1 fruit fly cellular context compared by ENCODE assay signal in the genomic region with DNA sequence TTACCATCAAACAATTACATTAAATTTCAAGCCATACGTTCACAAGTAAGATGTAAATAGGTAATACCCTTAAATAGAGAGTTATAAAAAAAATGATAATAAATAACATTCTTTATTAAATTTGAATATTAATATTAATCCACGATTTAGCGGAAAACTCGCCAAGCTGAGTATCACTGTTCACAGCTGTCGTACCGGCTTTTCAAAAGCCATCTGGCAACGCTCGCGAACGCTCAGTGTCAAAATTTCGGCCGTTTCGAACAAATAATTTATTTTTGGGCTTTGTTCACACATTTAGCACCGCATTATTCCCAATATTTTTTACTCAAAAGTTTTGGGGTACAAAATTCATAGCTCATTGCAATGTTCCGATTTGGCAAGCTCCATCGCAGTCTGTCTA.
A peak's percentile ranks its signal among the peaks of the same experiment; 100 is the strongest.
TF ChIP-seq lines count a peak whose summit lies in the region.

A gene (plus strand): TSS at position 211 of the 400 bp plus-strand sequence.

TF ChIP-seq in whole organism, embryonic, 481 proteins besides CTCF, POLR2A, EP300 and RAD21 (continued from another document):
- peak; percentile 29 for TF ChIP-seq CG3995 (GFP tag; optimal IDR thresholded peaks at IDR 0.05; lab: Kevin White, UChicago)
- no peak for TF ChIP-seq tll (GFP tag; optimal IDR thresholded peaks at IDR 0.05; lab: Kevin White, UChicago)
- TF ChIP-seq CG2712 (tag; optimal IDR thresholded peaks at IDR 0.05; lab: Kevin White, UChicago), result peak; percentile 28
- TF ChIP-seq Myb (GFP tag; optimal IDR thresholded peaks at IDR 0.05; lab: Kevin White, UChicago), result peak; percentile 30
- TF ChIP-seq az2 (GFP tag; optimal IDR thresholded peaks at IDR 0.05; lab: Kevin White, UChicago), result no peak
- no peak for TF ChIP-seq HHEX (GFP tag; optimal IDR thresholded peaks at IDR 0.05; lab: Kevin White, UChicago)
- no peak for TF ChIP-seq CG6791 (GFP tag; IDR thresholded peaks at IDR 0.05; lab: Robert Waterston, UW; ENCODE audit: partially characterized antibody)
- TF ChIP-seq trem (tag; optimal IDR thresholded peaks at IDR 0.05; lab: Kevin White, UChicago), result peak; percentile 7
- peak; percentile 77; the same call in 1 of the 3 replicates for TF ChIP-seq CG34422 (GFP tag; IDR thresholded peaks at IDR 0.05; lab: Robert Waterston, UW)
- TF ChIP-seq BEAF-32 (GFP tag; optimal IDR thresholded peaks at IDR 0.05; lab: Kevin White, UChicago), result peak; percentile 3
- TF ChIP-seq Eip74EF (GFP tag; optimal IDR thresholded peaks at IDR 0.05; lab: Kevin White, UChicago), result no peak
- peak; percentile 21; the same call in 1 of the 2 replicates for TF ChIP-seq Xrp1 (GFP tag; IDR thresholded peaks at IDR 0.05; lab: Robert Waterston, UW)
- peak; percentile 92 for TF ChIP-seq Sry-β (GFP tag; optimal IDR thresholded peaks at IDR 0.05; lab: Kevin White, UChicago)
- TF ChIP-seq C15 (GFP tag; IDR thresholded peaks at IDR 0.05; lab: Robert Waterston, UW), result no peak
- no peak for TF ChIP-seq CG13424 (tag; optimal IDR thresholded peaks at IDR 0.05; lab: Kevin White, UChicago)
- TF ChIP-seq MBD-R2 (GFP tag; IDR thresholded peaks at IDR 0.05; lab: Robert Waterston, UW), result peak; percentile 90
- peak; percentile 16 for TF ChIP-seq CG17829 (tag; optimal IDR thresholded peaks at IDR 0.05; lab: Kevin White, UChicago)
- no peak for TF ChIP-seq Asciz (GFP tag; optimal IDR thresholded peaks at IDR 0.05; lab: Kevin White, UChicago)
- TF ChIP-seq Drgx (GFP tag; IDR thresholded peaks at IDR 0.05; lab: Robert Waterston, UW), result no peak
- no peak for TF ChIP-seq CG12219 (GFP tag; optimal IDR thresholded peaks at IDR 0.05; lab: Kevin White, UChicago)
- no peak for TF ChIP-seq gcm2 (GFP tag; optimal IDR thresholded peaks at IDR 0.05; lab: Kevin White, UChicago)
- peak; percentile 14 for TF ChIP-seq CG2116 (GFP tag; optimal IDR thresholded peaks at IDR 0.05; lab: Kevin White, UChicago)
- no peak for TF ChIP-seq CG14441 (GFP tag; IDR thresholded peaks at IDR 0.05; lab: Robert Waterston, UW)
- peak; percentile 30 for TF ChIP-seq grau (tag; optimal IDR thresholded peaks at IDR 0.05; lab: Kevin White, UChicago)
- peak; percentile 33 for TF ChIP-seq CG15514 (GFP tag; optimal IDR thresholded peaks at IDR 0.05; lab: Kevin White, UChicago)
- TF ChIP-seq prd (optimal IDR thresholded peaks at IDR 0.05; lab: Kevin White, UChicago), result no peak
- TF ChIP-seq prd (GFP tag; IDR thresholded peaks at IDR 0.05; lab: Robert Waterston, UW), result no peak
- TF ChIP-seq kah (GFP tag; optimal IDR thresholded peaks at IDR 0.05; lab: Kevin White, UChicago), result peak; percentile 8
- TF ChIP-seq tx (GFP tag; optimal IDR thresholded peaks at IDR 0.05; lab: Kevin White, UChicago), result no peak
- no peak for TF ChIP-seq HLH3B (GFP tag; IDR thresholded peaks at IDR 0.05; lab: Robert Waterston, UW)
- peak; percentile 23 for TF ChIP-seq phol (tag; optimal IDR thresholded peaks at IDR 0.05; lab: Kevin White, UChicago)
- no peak for TF ChIP-seq Neu2 (GFP tag; optimal IDR thresholded peaks at IDR 0.05; lab: Kevin White, UChicago; ENCODE audit: borderline replicate concordance)
- TF ChIP-seq slbo (GFP tag; IDR thresholded peaks at IDR 0.05; lab: Robert Waterston, UW), result no peak
- peak; percentile 1 for TF ChIP-seq CG4617 (GFP tag; optimal IDR thresholded peaks at IDR 0.05; lab: Kevin White, UChicago; ENCODE audit: borderline replicate concordance)
- TF ChIP-seq pum (GFP tag; optimal IDR thresholded peaks at IDR 0.05; lab: Kevin White, UChicago), result no peak
- TF ChIP-seq bcd (GFP tag; optimal IDR thresholded peaks at IDR 0.05; lab: Kevin White, UChicago), result no peak
- TF ChIP-seq gem (tag; optimal IDR thresholded peaks at IDR 0.05; lab: Kevin White, UChicago), result no peak
- TF ChIP-seq CG15269 (tag; optimal IDR thresholded peaks at IDR 0.05; lab: Kevin White, UChicago), result peak; percentile 6
- TF ChIP-seq row (GFP tag; IDR thresholded peaks at IDR 0.05; lab: Robert Waterston, UW), result peak; percentile 84
- TF ChIP-seq dm (GFP tag; optimal IDR thresholded peaks at IDR 0.05; lab: Kevin White, UChicago), result no peak
- peak; percentile 4 for TF ChIP-seq nmo (GFP tag; optimal IDR thresholded peaks at IDR 0.05; lab: Kevin White, UChicago)
- TF ChIP-seq stwl (tag; optimal IDR thresholded peaks at IDR 0.05; lab: Kevin White, UChicago), result peak; percentile 56
TF ChIP-seq in whole organism, embryonic: peak in this region for 31.
